Fruit fly (Drosophila melanogaster): ENCODE results near the gene Imp.

Imp gene

DNA sequence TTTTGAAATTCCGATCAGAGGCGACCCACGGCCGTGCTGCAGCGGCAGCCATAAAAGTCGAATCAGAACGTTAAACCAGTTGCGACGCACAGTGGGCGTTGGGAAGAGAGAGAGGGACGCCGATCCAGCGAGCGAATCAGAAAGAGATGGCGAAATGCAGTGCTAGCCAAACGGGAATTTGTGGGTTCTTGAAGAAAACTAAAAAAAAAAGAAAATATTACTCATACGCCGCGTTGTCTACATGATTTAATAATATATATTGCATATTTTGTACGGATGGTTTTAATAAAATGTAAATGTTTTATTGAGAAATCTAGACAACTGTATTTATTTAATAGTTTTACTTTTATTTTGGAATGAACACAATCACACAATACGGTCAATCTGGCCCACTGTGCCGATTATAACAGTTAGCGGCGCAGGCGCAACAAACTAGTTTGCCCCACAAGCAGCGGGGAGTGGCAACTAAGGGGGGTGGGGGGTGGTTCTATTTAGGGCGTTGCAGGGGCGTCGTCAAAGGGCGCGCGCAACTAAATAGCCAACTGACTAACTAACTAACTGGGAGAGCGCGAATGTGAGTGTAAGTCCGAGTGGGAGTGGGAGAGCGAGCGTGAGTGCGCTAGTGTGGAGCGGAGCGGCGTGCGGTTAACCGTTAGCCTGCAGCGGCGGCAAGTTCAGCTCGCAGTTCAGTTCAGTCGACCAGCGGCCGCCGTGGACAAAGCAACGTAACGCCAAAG lies 52.1 kb downstream of the Imp start, which contains the start of gene CG15211 (continued):
- TF ChIP-seq sc (optimal IDR thresholded peaks at IDR 0.05), result no peak
- TF ChIP-seq sc (GFP tag; optimal IDR thresholded peaks at IDR 0.05), result peak; percentile 66
- TF ChIP-seq sisA (GFP tag; IDR thresholded peaks at IDR 0.05), result peak; percentile 55
- TF ChIP-seq tgo (GFP tag; IDR thresholded peaks at IDR 0.05), result peak; percentile 54
- TF ChIP-seq CG10366 (GFP tag; IDR thresholded peaks at IDR 0.05), result peak; percentile 41
- peak; percentile 83 for TF ChIP-seq Ssrp (tag; optimal IDR thresholded peaks at IDR 0.05)
- no peak for TF ChIP-seq h (optimal IDR thresholded peaks at IDR 0.05)
- TF ChIP-seq Gsc (GFP tag; IDR thresholded peaks at IDR 0.05), result no peak
- 0 out of 3 replicates have a peak, but pooled peaks have one; percentile 36 for TF ChIP-seq HLH4C (GFP tag; IDR thresholded peaks at IDR 0.05; ENCODE audit: partially characterized antibody)
- TF ChIP-seq sr (GFP tag; IDR thresholded peaks at IDR 0.05), result peak; percentile 80
- peak; percentile 30 for TF ChIP-seq chn (GFP tag; optimal IDR thresholded peaks at IDR 0.05)
- TF ChIP-seq Hand (GFP tag; optimal IDR thresholded peaks at IDR 0.05), result peak; percentile 19
- TF ChIP-seq Oaz (GFP tag; IDR thresholded peaks at IDR 0.05), result 0 out of 2 replicates have a peak, but pooled peaks have one; percentile 51
- peak; percentile 41 for TF ChIP-seq CG3281 (GFP tag; optimal IDR thresholded peaks at IDR 0.05)
- TF ChIP-seq aop (GFP tag; IDR thresholded peaks at IDR 0.05), result no peak
- TF ChIP-seq Fer2 (tag; optimal IDR thresholded peaks at IDR 0.05), result peak; percentile 22
- peak; percentile 28 for TF ChIP-seq repo (GFP tag; optimal IDR thresholded peaks at IDR 0.05)
- TF ChIP-seq stc (GFP tag; IDR thresholded peaks at IDR 0.05), result peak; percentile 73
- TF ChIP-seq CG4424 (GFP tag; optimal IDR thresholded peaks at IDR 0.05), result peak; percentile 70
- TF ChIP-seq vvl (GFP tag; IDR thresholded peaks at IDR 0.05), result peak; percentile 77
- TF ChIP-seq gro (GFP tag; optimal IDR thresholded peaks at IDR 0.05), result no peak
- TF ChIP-seq HLHmδ (GFP tag; optimal IDR thresholded peaks at IDR 0.05), result peak; percentile 9
- TF ChIP-seq Hey (tag; optimal IDR thresholded peaks at IDR 0.05), result no peak
- no peak for TF ChIP-seq dan (GFP tag; IDR thresholded peaks at IDR 0.05)
- peak; percentile 84 for TF ChIP-seq CG31441 (GFP tag; IDR thresholded peaks at IDR 0.05)
- TF ChIP-seq trem (tag; optimal IDR thresholded peaks at IDR 0.05), result peak; percentile 57
- no peak for TF ChIP-seq D (optimal IDR thresholded peaks at IDR 0.05)
- TF ChIP-seq D (GFP tag; optimal IDR thresholded peaks at IDR 0.05), result peak; percentile 63
- TF ChIP-seq sob (GFP tag; IDR thresholded peaks at IDR 0.05), result no peak
- peak; percentile 58 for TF ChIP-seq CG1832 (GFP tag; optimal IDR thresholded peaks at IDR 0.05)
- TF ChIP-seq CG4730 (GFP tag; IDR thresholded peaks at IDR 0.05), result peak; percentile 47; the same call in 1 of the 2 replicates
- peak; percentile 92 for TF ChIP-seq sens (GFP tag)
- TF ChIP-seq Fer1 (GFP tag; optimal IDR thresholded peaks at IDR 0.05), result peak; percentile 52
- no peak for TF ChIP-seq Bdp1 (GFP tag; optimal IDR thresholded peaks at IDR 0.05)
- TF ChIP-seq bab2 (GFP tag; optimal IDR thresholded peaks at IDR 0.05), result no peak
- TF ChIP-seq TFAM (GFP tag; optimal IDR thresholded peaks at IDR 0.05), result no peak
- peak; percentile 70 for TF ChIP-seq wor (GFP tag; IDR thresholded peaks at IDR 0.05)
- no peak for TF ChIP-seq emc (GFP tag; optimal IDR thresholded peaks at IDR 0.05)
- TF ChIP-seq CG10654 (GFP tag; optimal IDR thresholded peaks at IDR 0.05), result peak; percentile 53
- no peak for TF ChIP-seq Kr (GFP tag; optimal IDR thresholded peaks at IDR 0.05)
- TF ChIP-seq CG12236 (GFP tag; optimal IDR thresholded peaks at IDR 0.05), result no peak
- peak; percentile 74 for TF ChIP-seq CG1529 (GFP tag; optimal IDR thresholded peaks at IDR 0.05)
- peak; percentile 31; the same call in 1 of the 3 replicates for TF ChIP-seq gce (GFP tag; IDR thresholded peaks at IDR 0.05)
- no peak for TF ChIP-seq CG4282 (GFP tag; optimal IDR thresholded peaks at IDR 0.05)
- TF ChIP-seq CG7839 (tag; optimal IDR thresholded peaks at IDR 0.05), result peak; percentile 80
- peak; percentile 40 for TF ChIP-seq CG12104 (GFP tag; optimal IDR thresholded peaks at IDR 0.05)
- peak; percentile 49 for TF ChIP-seq peb (GFP tag; IDR thresholded peaks at IDR 0.05)
- TF ChIP-seq crp (GFP tag; optimal IDR thresholded peaks at IDR 0.05), result peak in 1 of 2 experiments; percentile 33
- TF ChIP-seq NC2β (GFP tag; optimal IDR thresholded peaks at IDR 0.05), result no peak
- TF ChIP-seq Taf1 (GFP tag; IDR thresholded peaks at IDR 0.05), result no peak
- TF ChIP-seq cato (GFP tag; optimal IDR thresholded peaks at IDR 0.05; ENCODE audit: borderline replicate concordance), result peak; percentile 57
- 0 out of 2 replicates have a peak, but pooled peaks have one; percentile 21 for TF ChIP-seq CG14667 (GFP tag; IDR thresholded peaks at IDR 0.05)
